Worm (Caenorhabditis elegans) whole organism, late embryonic: Measurements from ENCODE around the gene srx-22.

Experiments used
- F13H6.1 ChIP-seq: sonication (generic microtip); optimal IDR thresholded peaks from 2 replicates; lab custom pipeline; 2016; ENCODE audit warnings: missing genetic modification characterization, missing compliant biosample characterization
- K02D7.2 ChIP-seq: sonication (generic microtip); optimal IDR thresholded peaks from 2 replicates; lab custom pipeline; 2017; ENCODE audit warnings: mild to moderate bottlenecking, missing genetic modification characterization, missing compliant biosample characterization
- ama-1 ChIP-seq: fragments of 150-350 bp; optimal IDR thresholded peaks from 2 replicates; lab custom pipeline; 2014
- ceh-2 ChIP-seq: sonication (generic microtip); optimal IDR thresholded peaks from 2 replicates; lab custom pipeline; 2016; ENCODE audit warnings: missing genotype, missing genetic modification characterization, missing compliant biosample characterization
- dmd-4 ChIP-seq: sonication (generic microtip); optimal IDR thresholded peaks from 2 replicates; lab custom pipeline; 2016; ENCODE audit warnings: borderline replicate concordance, missing genetic modification characterization, missing compliant biosample characterization
- elt-2 ChIP-seq: sonication (generic microtip); optimal IDR thresholded peaks from 2 replicates; lab custom pipeline; 2016; ENCODE audit warnings: missing genetic modification reagents, missing genetic modification characterization, missing compliant biosample characterization
- fkh-6 ChIP-seq: sonication (generic microtip); optimal IDR thresholded peaks from 2 replicates; lab custom pipeline; 2016; ENCODE audit warnings: missing genetic modification characterization, missing compliant biosample characterization
- hlh-8 ChIP-seq: sonication (generic microtip); optimal IDR thresholded peaks from 2 replicates; lab custom pipeline; 2016; ENCODE audit warnings: missing genotype, missing genetic modification characterization, missing compliant biosample characterization
- mec-3 ChIP-seq: sonication (generic microtip); optimal IDR thresholded peaks from 2 replicates; lab custom pipeline; 2016; ENCODE audit warnings: borderline replicate concordance, missing genetic modification characterization, missing compliant biosample characterization
- nfya-1 ChIP-seq: sonication (generic microtip); optimal IDR thresholded peaks from 2 replicates; lab custom pipeline; 2017; ENCODE audit warnings: missing genetic modification characterization, mild to moderate bottlenecking, missing compliant biosample characterization, antibody characterized with exemption, moderate library complexity
- syd-9 ChIP-seq: sonication (generic microtip); optimal IDR thresholded peaks from 2 replicates; lab custom pipeline; 2016; ENCODE audit warnings: mild to moderate bottlenecking, missing genetic modification characterization, moderate library complexity, missing compliant biosample characterization
- tbx-7 ChIP-seq: sonication (generic microtip); optimal IDR thresholded peaks from 2 replicates; lab custom pipeline; 2016; ENCODE audit warnings: missing genotype, missing genetic modification characterization, missing compliant biosample characterization

DNA sequence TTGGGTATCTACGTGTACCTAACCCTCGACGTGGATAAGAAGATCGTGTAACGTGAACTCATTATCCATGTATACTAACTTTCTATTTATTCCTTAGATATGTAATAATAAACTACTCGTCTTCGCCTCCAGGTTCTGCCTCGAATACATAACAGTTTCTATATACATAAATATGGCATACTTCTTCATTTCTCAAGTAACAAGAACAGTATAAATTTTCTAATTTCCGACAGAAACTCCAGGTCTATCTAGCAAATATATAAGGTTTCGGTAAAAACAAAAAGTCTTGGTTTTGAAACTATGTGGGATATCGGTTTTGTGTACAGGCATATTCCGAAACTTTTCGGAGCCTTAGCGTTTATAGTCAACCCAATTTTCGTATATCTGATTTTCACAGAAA lies 41.4 kb upstream of the srx-22 start, which contains the start of gene srj-37:
- TF ChIP-seq nfya-1 (tag; lab: Kevin White, UChicago) (no peak), ama-1 (lab: Kevin White, UChicago) (no peak), hlh-8 (no peak), fkh-6 (no peak), ceh-2 (tag; lab: Kevin White, UChicago) (no peak), syd-9 (tag; lab: Kevin White, UChicago) (no peak), F13H6.1 (no peak), tbx-7 (no peak), elt-2 (tag; lab: Kevin White, UChicago) (no peak), K02D7.2 (no peak), dmd-4 (tag; lab: Kevin White, UChicago) (no peak), mec-3 (tag; lab: Kevin White, UChicago) (no peak)
